Fruit fly (Drosophila melanogaster): ENCODE results near the gene CG11134.
A peak's percentile ranks its signal among the peaks of the same experiment; 100 is the strongest.

Gene CG11134

dm6 chrX:13748906-13749872 is 11.4 kb downstream of the CG11134 start (continued):
- TF ChIP-seq Dll (GFP tag; IDR thresholded peaks at IDR 0.05; ENCODE audit: partially characterized antibody) (no peak), CG7928 (GFP tag; optimal IDR thresholded peaks at IDR 0.05) (peak; percentile 29), CG7556 (GFP tag; optimal IDR thresholded peaks at IDR 0.05) (peak; percentile 86), Meics (GFP tag; optimal IDR thresholded peaks at IDR 0.05) (peak; percentile 87), pan (optimal IDR thresholded peaks at IDR 0.05) (no peak), pan (GFP tag; optimal IDR thresholded peaks at IDR 0.05 in 1 of 2, IDR thresholded peaks at IDR 0.05 in 1 of 2) (peak in 1 of 2 experiments; percentile 86), oc (tag; optimal IDR thresholded peaks at IDR 0.05) (no peak), fru (optimal IDR thresholded peaks at IDR 0.05) (no peak), yki (optimal IDR thresholded peaks at IDR 0.05) (no peak), CG4424 (GFP tag; optimal IDR thresholded peaks at IDR 0.05) (peak; percentile 41), Lim3 (GFP tag; IDR thresholded peaks at IDR 0.05) (0 out of 2 replicates have a peak, but pooled peaks have one; percentile 35), stwl (tag; optimal IDR thresholded peaks at IDR 0.05) (no peak), sim (GFP tag; IDR thresholded peaks at IDR 0.05) (peak; percentile 29; the same call in 1 of the 2 replicates), Dad (GFP tag; optimal IDR thresholded peaks at IDR 0.05) (no peak), CG30431 (GFP tag; optimal IDR thresholded peaks at IDR 0.05) (no peak), dmrt99B (tag; optimal IDR thresholded peaks at IDR 0.05) (peak; percentile 81), pb (GFP tag; optimal IDR thresholded peaks at IDR 0.05) (no peak), dpn (GFP tag; optimal IDR thresholded peaks at IDR 0.05) (peak; percentile 47 to 52), CG10366 (GFP tag; IDR thresholded peaks at IDR 0.05) (peak; percentile 59), CG17361 (GFP tag; IDR thresholded peaks at IDR 0.05) (peak; percentile 79), CG6765 (GFP tag; optimal IDR thresholded peaks at IDR 0.05) (peak; percentile 22), br (optimal IDR thresholded peaks at IDR 0.05) (no peak), HLH54F (GFP tag; optimal IDR thresholded peaks at IDR 0.05) (peak; percentile 40), Vsx1 (GFP tag; optimal IDR thresholded peaks at IDR 0.05) (no peak), Pdp1 (GFP tag; optimal IDR thresholded peaks at IDR 0.05) (peak in 1 of 2 experiments; percentile 14), CG6175 (GFP tag; IDR thresholded peaks at IDR 0.05) (no peak), CG17186 (GFP tag; optimal IDR thresholded peaks at IDR 0.05) (no peak), CG3838 (GFP tag; optimal IDR thresholded peaks at IDR 0.05) (no peak), Camta (GFP tag; optimal IDR thresholded peaks at IDR 0.05) (peak; percentile 5), Jarid2 (GFP tag; optimal IDR thresholded peaks at IDR 0.05) (peak; percentile 38), CG17912 (GFP tag; optimal IDR thresholded peaks at IDR 0.05) (no peak), CG14965 (GFP tag; optimal IDR thresholded peaks at IDR 0.05; ENCODE audit: borderline replicate concordance) (no peak), ems (GFP tag; optimal IDR thresholded peaks at IDR 0.05) (no peak), nom (GFP tag; optimal IDR thresholded peaks at IDR 0.05) (peak; percentile 75), D19A (tag; optimal IDR thresholded peaks at IDR 0.05) (peak; percentile 60), pho (GFP tag; optimal IDR thresholded peaks at IDR 0.05) (peak; percentile 54), Dp (GFP tag; optimal IDR thresholded peaks at IDR 0.05) (no peak), CG12071 (GFP tag; optimal IDR thresholded peaks at IDR 0.05) (no peak), tgo (GFP tag; IDR thresholded peaks at IDR 0.05) (peak; percentile 83), nerfin-2 (GFP tag; IDR thresholded peaks at IDR 0.05; ENCODE audit: partially characterized antibody) (no peak), Tbp (GFP tag; optimal IDR thresholded peaks at IDR 0.05) (no peak), prd (optimal IDR thresholded peaks at IDR 0.05) (no peak), prd (GFP tag; IDR thresholded peaks at IDR 0.05) (peak; percentile 70), Chrac-16 (GFP tag; optimal IDR thresholded peaks at IDR 0.05) (peak; percentile 21), Hr51 (GFP tag; optimal IDR thresholded peaks at IDR 0.05) (peak in 1 of 2 experiments; percentile 81), H2.0 (GFP tag; IDR thresholded peaks at IDR 0.05) (peak; percentile 75), CG3726 (GFP tag; IDR thresholded peaks at IDR 0.05) (peak; percentile 54; the same call in 1 of the 3 replicates), CG2199 (GFP tag; IDR thresholded peaks at IDR 0.05) (no peak), fd96Cb (tag; optimal IDR thresholded peaks at IDR 0.05) (peak; percentile 43), Atf6 (GFP tag; IDR thresholded peaks at IDR 0.05) (peak; percentile 89)

All from whole organism, embryonic.